Worm (Caenorhabditis elegans): ENCODE data around the gene bus-17.
A peak's percentile ranks its signal among the peaks of the same experiment; 100 is the strongest.

The bus-17 gene

ce11 chrX:15757169-15757568 is 9.0 kb downstream of the bus-17 start, which contains the start of gene wrt-4:
wrt-4 (minus strand) TSS chrX:15757269.
- TF ChIP-seq nhr-11 (tag; optimal IDR thresholded peaks at IDR 0.05) (no peak), lin-1 (GFP tag; IDR thresholded peaks at IDR 0.05) (no peak), ces-1 (GFP tag; optimal IDR thresholded peaks at IDR 0.05) (no peak), ama-1 (optimal IDR thresholded peaks at IDR 0.05) (no peak), mep-1 (tag; optimal IDR thresholded peaks at IDR 0.05) (no peak), zfp-2 (tag; optimal IDR thresholded peaks at IDR 0.05) (no peak), cey-2 (tag; optimal IDR thresholded peaks at IDR 0.05; ENCODE audit: borderline replicate concordance, insufficient read depth) (no peak), unc-39 (tag; optimal IDR thresholded peaks at IDR 0.05) (no peak), pha-4 (GFP tag; IDR thresholded peaks at IDR 0.05) (no peak), pha-4 (tag; optimal IDR thresholded peaks at IDR 0.05) (no peak), dmd-8 (GFP tag; IDR thresholded peaks at IDR 0.05) (no peak), tag-97 (GFP tag; IDR thresholded peaks at IDR 0.05) (no peak), lin-15B (tag; optimal IDR thresholded peaks at IDR 0.05) (no peak), spr-1 (tag; optimal IDR thresholded peaks at IDR 0.05) (no peak), lin-39 (tag; optimal IDR thresholded peaks at IDR 0.05) (no peak)

- TF ChIP-seq lin-1 (GFP tag; IDR thresholded peaks at IDR 0.05) (0 out of 2 replicates have a peak, but pooled peaks have one; percentile 33), snpc-1.2 (GFP tag; IDR thresholded peaks at IDR 0.05) (peak; percentile 56; the same call in 1 of the 2 replicates), Y48G9A.11 (GFP tag; IDR thresholded peaks at IDR 0.05) (peak; percentile 60; the same call in 1 of the 2 replicates), ZK337.2 (GFP tag; IDR thresholded peaks at IDR 0.05) (0 out of 2 replicates have a peak, but pooled peaks have one; percentile 40), egl-43 (GFP tag; IDR thresholded peaks at IDR 0.05) (peak; percentile 53; the same call in 1 of the 2 replicates), madf-9 (GFP tag; conservative IDR thresholded peaks at IDR 0.05) (peak; percentile 18; the same call in 1 of the 2 replicates), Y105C5A.15 (GFP tag; IDR thresholded peaks at IDR 0.05) (no peak), zag-1 (tag; optimal IDR thresholded peaks at IDR 0.05) (no peak), nhr-41 (GFP tag; IDR thresholded peaks at IDR 0.05) (no peak), ctbp-1 (GFP tag; IDR thresholded peaks at IDR 0.05) (0 out of 2 replicates have a peak, but pooled peaks have one; percentile 14), vab-7 (GFP tag; IDR thresholded peaks at IDR 0.05) (0 out of 2 replicates have a peak, but pooled peaks have one; percentile 23), ama-1 (optimal IDR thresholded peaks at IDR 0.05) (no peak), lim-7 (GFP tag; IDR thresholded peaks at IDR 0.05) (peak; percentile 44; the same call in 1 of the 2 replicates)
Measured at ce11 chrX:15751245-15751644, 14.9 kb downstream of the bus-17 start.

DNA sequence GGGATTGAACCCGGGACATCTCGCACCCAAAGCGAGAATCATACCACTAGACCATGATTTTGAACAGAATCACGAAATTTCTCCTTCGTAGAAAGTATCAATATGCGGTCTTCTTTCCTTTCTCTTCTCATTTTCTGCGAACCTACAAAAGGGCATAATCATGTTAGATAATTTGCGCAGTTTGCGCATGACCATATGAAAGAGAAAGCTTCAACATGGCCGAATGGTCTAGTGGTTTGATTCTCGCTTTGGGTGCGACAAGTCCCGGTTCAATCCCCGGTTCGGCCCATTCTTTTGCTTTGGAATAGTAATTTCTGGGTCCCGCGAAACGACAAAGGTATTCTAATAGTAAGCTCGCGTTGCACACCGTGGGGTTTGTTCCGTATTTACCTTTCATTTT is 18.3 kb downstream of the bus-17 start:
- peak; percentile 61 for TF ChIP-seq lin-38 (GFP tag; IDR thresholded peaks at IDR 0.05)
- TF ChIP-seq lir-3 (tag; optimal IDR thresholded peaks at IDR 0.05) = peak; percentile 15
- peak; percentile 44 for TF ChIP-seq Y48G9A.11 (GFP tag; IDR thresholded peaks at IDR 0.05)
- TF ChIP-seq lin-1 (GFP tag; IDR thresholded peaks at IDR 0.05) = 0 out of 2 replicates have a peak, but pooled peaks have one; percentile 8
- no peak for TF ChIP-seq T20F7.1 (GFP tag; optimal IDR thresholded peaks at IDR 0.05)
- peak; percentile 81 for TF ChIP-seq T26A8.4 (GFP tag; IDR thresholded peaks at IDR 0.05)
- TF ChIP-seq daf-8 (GFP tag; IDR thresholded peaks at IDR 0.05) = no peak
- 0 out of 4 replicates have a peak, but pooled peaks of 1 of the 2 experiments have one; percentile 17 for TF ChIP-seq madf-5 (GFP tag; IDR thresholded peaks at IDR 0.05)
- peak; percentile 47; the same call in 1 of the 2 replicates for TF ChIP-seq ctbp-1 (GFP tag; IDR thresholded peaks at IDR 0.05)
- peak; percentile 7; the same call in 1 of the 2 replicates for TF ChIP-seq ceh-20 (GFP tag; IDR thresholded peaks at IDR 0.05)
- peak; percentile 19; the same call in 1 of the 2 replicates for TF ChIP-seq pha-4 (GFP tag; IDR thresholded peaks at IDR 0.05)
- TF ChIP-seq pha-4 (tag; optimal IDR thresholded peaks at IDR 0.05) = no peak
- TF ChIP-seq D1046.2 (GFP tag; IDR thresholded peaks at IDR 0.05) = 0 out of 2 replicates have a peak, but pooled peaks have one; percentile 45
- no peak for TF ChIP-seq tag-97 (GFP tag; IDR thresholded peaks at IDR 0.05)
- TF ChIP-seq unc-39 (tag; optimal IDR thresholded peaks at IDR 0.05) = no peak
- no peak for TF ChIP-seq ztf-11 (tag; optimal IDR thresholded peaks at IDR 0.05)
- TF ChIP-seq nhr-42 (GFP tag; IDR thresholded peaks at IDR 0.05) = no peak
- TF ChIP-seq vab-7 (GFP tag; IDR thresholded peaks at IDR 0.05) = peak; percentile 56; the same call in 1 of the 2 replicates
- TF ChIP-seq daf-16 (GFP tag; optimal IDR thresholded peaks at IDR 0.05) = peak in 1 of 2 experiments; percentile 15
- peak; percentile 5 for TF ChIP-seq daf-16 (tag; optimal IDR thresholded peaks at IDR 0.05)
- 0 out of 2 replicates have a peak, but pooled peaks have one; percentile 5 for TF ChIP-seq lim-7 (GFP tag; IDR thresholded peaks at IDR 0.05)
- peak; percentile 57 for TF ChIP-seq nhr-102 (tag; optimal IDR thresholded peaks at IDR 0.05)
- 0 out of 2 replicates have a peak, but pooled peaks have one; percentile 10 for TF ChIP-seq zip-11 (GFP tag; IDR thresholded peaks at IDR 0.05)
- TF ChIP-seq tra-1 (GFP tag; IDR thresholded peaks at IDR 0.05) = peak; percentile 56
- peak; percentile 52; the same call in 1 of the 2 replicates for TF ChIP-seq nhr-41 (GFP tag; IDR thresholded peaks at IDR 0.05)
- no peak for TF ChIP-seq lin-15B (tag; optimal IDR thresholded peaks at IDR 0.05)
- TF ChIP-seq F44E2.7 (GFP tag; IDR thresholded peaks at IDR 0.05) = 0 out of 2 replicates have a peak, but pooled peaks have one; percentile 39
- TF ChIP-seq F37D6.2 (tag; optimal IDR thresholded peaks at IDR 0.05) = no peak
- 0 out of 2 replicates have a peak, but pooled peaks have one; percentile 20 for TF ChIP-seq php-3 (GFP tag; IDR thresholded peaks at IDR 0.05)
- peak; percentile 81 for TF ChIP-seq egl-43 (GFP tag; IDR thresholded peaks at IDR 0.05)
- 0 out of 2 replicates have a peak, but pooled peaks have one; percentile 5 for TF ChIP-seq arid-1 (GFP tag; conservative IDR thresholded peaks at IDR 0.05)

All from whole organism, L4 larva.